Fruit fly (Drosophila melanogaster) S2 (cell line): ENCODE data around the gene CG5439.

Experiments
- CG8478 ChIP-seq: fragments of >200 bp; optimal IDR thresholded peaks from 2 replicates; lab custom pipeline; 2018
- CTCF ChIP-seq, 2 experiments: fragments of >200 bp; optimal IDR thresholded peaks; 2 replicates each; lab custom pipeline; 2018

dm6 chr2L:13164994-13165801 is 11.8 kb upstream of the CG5439 start, which contains the start of gene Sirt1:
- TF ChIP-seq CG8478 (lab: Kevin White, UChicago) (no peak), CTCF (optimal IDR thresholded peaks at IDR 0.05; lab: Kevin White, UChicago) (no peak)
